Worm (Caenorhabditis elegans) whole organism, mixed stage, embryonic: ENCODE data around the gene spp-7.

Source experiments
- elt-1 ChIP-seq: sonication (generic microtip); optimal IDR thresholded peaks from 2 replicates; lab custom pipeline; 2017; ENCODE audit warnings: missing genetic modification characterization, mild to moderate bottlenecking, missing compliant biosample characterization, antibody characterized with exemption, moderate library complexity, borderline replicate concordance; ENCODE audit not compliant: insufficient read depth
- lin-13 ChIP-seq: fragments of 150-350 bp; optimal IDR thresholded peaks from 2 replicates; lab custom pipeline; 2014; ENCODE audit warnings: missing biosample characterization, missing genetic modification characterization
- mep-1 ChIP-seq: fragments of 150-350 bp; optimal IDR thresholded peaks from 2 replicates; lab custom pipeline; 2017; ENCODE audit warnings: missing biosample characterization, missing genetic modification reagents, missing genetic modification characterization, inconsistent platforms
- nhr-12 ChIP-seq: fragments of 150-350 bp; optimal IDR thresholded peaks from 2 replicates; lab custom pipeline; 2014; ENCODE audit warnings: missing biosample characterization, missing genetic modification characterization
- pha-4 ChIP-seq: fragments of 150-350 bp; optimal IDR thresholded peaks from 2 replicates; lab custom pipeline; 2018; ENCODE audit warnings: missing biosample characterization, missing genetic modification reagents, missing genetic modification characterization
- snpc-4 ChIP-seq: fragments of 150-350 bp; optimal IDR thresholded peaks from 2 replicates; lab custom pipeline; 2014; ENCODE audit warnings: missing biosample characterization, missing genetic modification characterization
- unc-39 ChIP-seq: fragments of 150-350 bp; optimal IDR thresholded peaks from 2 replicates; lab custom pipeline; 2014; ENCODE audit warnings: missing biosample characterization, missing genetic modification characterization
- ztf-11 ChIP-seq: fragments of 150-350 bp; optimal IDR thresholded peaks from 2 replicates; lab custom pipeline; 2014; ENCODE audit warnings: missing biosample characterization, missing genetic modification characterization

DNA sequence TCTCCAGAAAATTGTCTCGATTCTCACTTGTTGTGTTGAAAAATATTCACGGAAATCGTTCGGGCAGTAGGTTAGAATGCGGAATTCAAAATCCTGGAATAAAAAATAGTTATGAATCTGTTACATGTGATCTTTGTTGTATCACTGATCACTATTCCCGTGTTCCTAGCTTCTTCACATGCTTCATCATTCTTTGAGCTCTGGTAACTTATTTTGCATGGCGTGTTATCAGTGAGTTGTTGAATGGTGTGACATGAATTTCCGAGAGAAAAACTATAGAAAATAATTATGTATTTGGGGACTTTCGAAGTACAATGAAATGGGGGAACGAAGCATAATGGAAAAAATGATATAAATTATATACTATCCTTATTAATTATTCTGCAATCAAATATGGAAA, 22.0 kb downstream of the spp-7 start:
- no peak for TF ChIP-seq unc-39 (tag; lab: Kevin White, UChicago)
- TF ChIP-seq elt-1: no peak
- no peak for TF ChIP-seq pha-4 (tag; lab: Kevin White, UChicago)
- no peak for TF ChIP-seq ztf-11 (tag; lab: Kevin White, UChicago)
- no peak for TF ChIP-seq snpc-4 (tag; lab: Kevin White, UChicago)
- no peak for TF ChIP-seq lin-13
- TF ChIP-seq nhr-12: no peak
- no peak for TF ChIP-seq mep-1 (tag; lab: Kevin White, UChicago)
